Fruit fly (Drosophila melanogaster): Measurements from ENCODE around the gene Spn28Da.
A peak's percentile ranks its signal among the peaks of the same experiment; 100 is the strongest.

The Spn28Da gene

dm6 chr2L:7885271-7885670 is 3.7 kb downstream of the Spn28Da start, which contains the start of the genes SmE and CG34132:
Gene SmE (minus strand): TSS chr2L:7885450.
Gene CG34132 (plus strand): TSS chr2L:7885503.
- TF ChIP-seq CG12391 (tag; optimal IDR thresholded peaks at IDR 0.05) (no peak), Ets65A (GFP tag) (no peak), NC2β (GFP tag; optimal IDR thresholded peaks at IDR 0.05) (no peak), CG9437 (GFP tag; optimal IDR thresholded peaks at IDR 0.05) (no peak), CG12104 (GFP tag; optimal IDR thresholded peaks at IDR 0.05) (no peak), Taf1 (GFP tag; IDR thresholded peaks at IDR 0.05) (no peak), Adf1 (GFP tag; IDR thresholded peaks at IDR 0.05) (no peak), cas (GFP tag; IDR thresholded peaks at IDR 0.05) (no peak), croc (GFP tag; conservative IDR thresholded peaks at IDR 0.05) (no peak), Dip3 (GFP tag; optimal IDR thresholded peaks at IDR 0.05) (no peak), CG32772 (GFP tag; IDR thresholded peaks at IDR 0.05) (no peak), pho (GFP tag; optimal IDR thresholded peaks at IDR 0.05) (no peak), disco-r (GFP tag; optimal IDR thresholded peaks at IDR 0.05) (no peak), bcd (GFP tag; optimal IDR thresholded peaks at IDR 0.05) (no peak), CG8089 (GFP tag; optimal IDR thresholded peaks at IDR 0.05) (no peak), ken (GFP tag; IDR thresholded peaks at IDR 0.05) (no peak), CG17829 (tag; optimal IDR thresholded peaks at IDR 0.05) (peak; percentile 32), dm (GFP tag; optimal IDR thresholded peaks at IDR 0.05) (peak; percentile 31), CG4820 (GFP tag; optimal IDR thresholded peaks at IDR 0.05) (no peak), sob (GFP tag; IDR thresholded peaks at IDR 0.05) (0 out of 2 replicates have a peak, but pooled peaks have one; percentile 8), dati (GFP tag; IDR thresholded peaks at IDR 0.05) (no peak), pum (GFP tag; optimal IDR thresholded peaks at IDR 0.05) (no peak), ac (GFP tag; optimal IDR thresholded peaks at IDR 0.05) (no peak), fd64A (GFP tag; optimal IDR thresholded peaks at IDR 0.05) (no peak), Deaf1 (tag; optimal IDR thresholded peaks at IDR 0.05) (no peak), CG13894 (tag; optimal IDR thresholded peaks at IDR 0.05) (no peak), CG4730 (GFP tag; IDR thresholded peaks at IDR 0.05) (no peak), repo (GFP tag; optimal IDR thresholded peaks at IDR 0.05) (no peak), ftz-f1 (GFP tag; optimal IDR thresholded peaks at IDR 0.05) (no peak), Elba2 (GFP tag; optimal IDR thresholded peaks at IDR 0.05) (no peak), CG14441 (GFP tag; IDR thresholded peaks at IDR 0.05) (no peak), Lim3 (GFP tag; IDR thresholded peaks at IDR 0.05) (no peak), Oaz (GFP tag; IDR thresholded peaks at IDR 0.05) (no peak), CG2678 (tag; optimal IDR thresholded peaks at IDR 0.05) (no peak), dmrt99B (tag; optimal IDR thresholded peaks at IDR 0.05) (no peak), pb (GFP tag; optimal IDR thresholded peaks at IDR 0.05) (no peak), CG42726 (GFP tag; IDR thresholded peaks at IDR 0.05; ENCODE audit: partially characterized antibody) (peak; percentile 99), CG12155 (GFP tag; optimal IDR thresholded peaks at IDR 0.05) (no peak), CG4854 (GFP tag; optimal IDR thresholded peaks at IDR 0.05) (no peak), amos (GFP tag; IDR thresholded peaks at IDR 0.05; ENCODE audit: partially characterized antibody) (peak; percentile 98), run (tag; optimal IDR thresholded peaks at IDR 0.05) (no peak), H15 (GFP tag; IDR thresholded peaks at IDR 0.05) (no peak), CG17186 (GFP tag; optimal IDR thresholded peaks at IDR 0.05) (peak; percentile 7), CG11398 (GFP tag; optimal IDR thresholded peaks at IDR 0.05) (no peak), Sox100B (GFP tag; optimal IDR thresholded peaks at IDR 0.05) (no peak), Dp (GFP tag; optimal IDR thresholded peaks at IDR 0.05) (peak; percentile 56), Jarid2 (GFP tag; optimal IDR thresholded peaks at IDR 0.05) (no peak), Awh (GFP tag; IDR thresholded peaks at IDR 0.05) (no peak), bab2 (GFP tag; optimal IDR thresholded peaks at IDR 0.05) (no peak), Opbp (GFP tag; IDR thresholded peaks at IDR 0.05; ENCODE audit: partially characterized antibody) (peak; percentile 98), CG34224 (GFP tag; IDR thresholded peaks at IDR 0.05; ENCODE audit: partially characterized antibody) (peak; percentile 92), sim (GFP tag; IDR thresholded peaks at IDR 0.05) (no peak), CG3838 (GFP tag; optimal IDR thresholded peaks at IDR 0.05) (no peak)

Data from whole organism, embryonic.